Fruit fly (Drosophila melanogaster): ENCODE data around the gene CG31698.
A peak's percentile ranks its signal among the peaks of the same experiment; 100 is the strongest.

The CG31698 gene

DNA sequence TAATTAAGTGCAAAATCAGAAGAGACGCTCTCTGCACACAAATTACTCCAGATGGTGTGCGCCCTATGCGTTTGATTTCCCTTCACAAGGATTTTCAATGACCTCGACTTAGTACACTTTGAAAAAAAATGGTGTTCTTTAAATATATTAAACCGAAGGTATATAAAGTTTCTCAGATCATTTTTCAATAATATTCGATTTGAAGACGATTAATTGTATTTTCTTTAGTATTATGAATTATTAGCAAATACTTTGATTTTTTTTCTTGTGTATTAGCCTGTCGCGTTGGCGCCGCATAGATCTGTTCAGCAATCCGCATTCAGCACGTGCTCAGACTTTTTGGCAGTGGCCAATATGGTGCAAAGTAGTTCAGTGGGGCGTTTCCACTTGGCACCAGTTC is 45.8 kb downstream of the CG31698 start (continued):
- TF ChIP-seq E2f2 (GFP tag; IDR thresholded peaks at IDR 0.05) (no peak), prd (optimal IDR thresholded peaks at IDR 0.05) (no peak), prd (GFP tag; IDR thresholded peaks at IDR 0.05) (peak; percentile 48; the same call in 1 of the 3 replicates), CG13424 (tag; optimal IDR thresholded peaks at IDR 0.05) (peak; percentile 5), CG11560 (tag; IDR thresholded peaks at IDR 0.05) (no peak)

DNA sequence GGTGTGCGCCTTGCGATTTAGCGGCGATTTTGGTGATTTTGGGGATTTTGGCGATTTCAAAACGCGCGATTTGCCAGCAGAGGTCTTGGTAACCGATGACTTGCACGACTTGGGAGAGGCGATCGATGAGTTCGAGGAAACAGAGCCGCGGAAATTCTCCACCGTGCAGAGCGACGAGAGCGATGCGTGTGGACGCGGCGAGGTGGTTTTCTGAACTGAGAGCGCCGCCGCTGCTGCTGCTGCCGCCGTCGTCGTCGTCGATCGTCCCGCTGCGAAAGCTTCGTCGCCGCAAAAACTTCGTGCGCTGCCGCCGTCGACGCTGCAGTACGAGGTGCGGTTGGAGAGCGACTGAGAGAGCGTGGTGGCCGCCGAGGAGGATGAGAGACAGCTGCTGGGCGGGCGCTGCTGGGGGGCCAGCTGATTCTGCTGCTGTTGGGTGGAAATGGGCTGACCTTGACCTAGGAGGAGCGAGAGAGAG is 49.1 kb downstream of the CG31698 start:
- TF ChIP-seq CG6272 (GFP tag; IDR thresholded peaks at IDR 0.05), result 0 out of 2 replicates have a peak, but pooled peaks have one; percentile 16
- TF ChIP-seq CG13287 (GFP tag; IDR thresholded peaks at IDR 0.05; ENCODE audit: partially characterized antibody), result peak; percentile 53; the same call in 1 of the 2 replicates
- no peak for TF ChIP-seq vnd (GFP tag; IDR thresholded peaks at IDR 0.05; ENCODE audit: partially characterized antibody)
- TF ChIP-seq Hr78 (GFP tag; optimal IDR thresholded peaks at IDR 0.05), result peak in 1 of 2 experiments; percentile 61
- no peak for TF ChIP-seq hkb (optimal IDR thresholded peaks at IDR 0.05)
- TF ChIP-seq hkb (GFP tag; IDR thresholded peaks at IDR 0.05), result peak; percentile 39; the same call in 1 of the 2 replicates
- peak; percentile 13 for TF ChIP-seq Side (GFP tag; optimal IDR thresholded peaks at IDR 0.05)
- no peak for TF ChIP-seq sisA (GFP tag; IDR thresholded peaks at IDR 0.05)
- TF ChIP-seq Drgx (GFP tag; IDR thresholded peaks at IDR 0.05), result 0 out of 2 replicates have a peak, but pooled peaks have one; percentile 30
- peak in 1 of 2 experiments; percentile 10 for TF ChIP-seq dpn (GFP tag; optimal IDR thresholded peaks at IDR 0.05)
- no peak for TF ChIP-seq schlank (tag; optimal IDR thresholded peaks at IDR 0.05)
- peak; percentile 24 for TF ChIP-seq sens (GFP tag)
- TF ChIP-seq CG43689 (GFP tag; IDR thresholded peaks at IDR 0.05), result no peak
- TF ChIP-seq CG7963 (GFP tag; IDR thresholded peaks at IDR 0.05; ENCODE audit: partially characterized antibody), result 0 out of 3 replicates have a peak, but pooled peaks have one; percentile 13
- TF ChIP-seq CG8765 (GFP tag; IDR thresholded peaks at IDR 0.05), result no peak
- 0 out of 2 replicates have a peak, but pooled peaks have one; percentile 15 for TF ChIP-seq hbn (GFP tag; IDR thresholded peaks at IDR 0.05; ENCODE audit: partially characterized antibody)
- peak; percentile 93 for TF ChIP-seq Jarid2 (GFP tag; optimal IDR thresholded peaks at IDR 0.05)
- TF ChIP-seq CG18476 (GFP tag; optimal IDR thresholded peaks at IDR 0.05), result peak; percentile 70
- TF ChIP-seq Hand (GFP tag; optimal IDR thresholded peaks at IDR 0.05), result no peak
- 0 out of 2 replicates have a peak, but pooled peaks have one; percentile 10 for TF ChIP-seq dan (GFP tag; IDR thresholded peaks at IDR 0.05)
- TF ChIP-seq Adf1 (GFP tag; IDR thresholded peaks at IDR 0.05), result peak; percentile 99
- TF ChIP-seq lab (GFP tag; optimal IDR thresholded peaks at IDR 0.05), result peak; percentile 37
- TF ChIP-seq crol (GFP tag; IDR thresholded peaks at IDR 0.05), result peak; percentile 53
- peak; percentile 18; the same call in 1 of the 2 replicates for TF ChIP-seq vvl (GFP tag; IDR thresholded peaks at IDR 0.05)
- peak; percentile 26 for TF ChIP-seq Fer1 (GFP tag; optimal IDR thresholded peaks at IDR 0.05)
- peak in 1 of 2 experiments; percentile 67 for TF ChIP-seq crp (GFP tag; optimal IDR thresholded peaks at IDR 0.05)
- TF ChIP-seq sd (tag; optimal IDR thresholded peaks at IDR 0.05), result peak; percentile 35
- TF ChIP-seq GATAe (GFP tag; conservative IDR thresholded peaks at IDR 0.05), result no peak
- TF ChIP-seq sug (tag; optimal IDR thresholded peaks at IDR 0.05), result peak; percentile 99
- peak; percentile 30; the same call in 1 of the 2 replicates for TF ChIP-seq unc-4 (GFP tag; IDR thresholded peaks at IDR 0.05; ENCODE audit: partially characterized antibody)
- TF ChIP-seq HLH4C (GFP tag; IDR thresholded peaks at IDR 0.05; ENCODE audit: partially characterized antibody), result 0 out of 3 replicates have a peak, but pooled peaks have one; percentile 7
- TF ChIP-seq chm (GFP tag; IDR thresholded peaks at IDR 0.05), result peak; percentile 50; the same call in 1 of the 2 replicates
- peak; percentile 58; the same call in 1 of the 2 replicates for TF ChIP-seq Rfx (GFP tag; IDR thresholded peaks at IDR 0.05)
- peak; percentile 63; the same call in 2 of the 3 replicates for TF ChIP-seq ci (GFP tag; IDR thresholded peaks at IDR 0.05)
- peak; percentile 11; the same call in 1 of the 2 replicates for TF ChIP-seq slbo (GFP tag; IDR thresholded peaks at IDR 0.05)
- TF ChIP-seq eve (GFP tag; optimal IDR thresholded peaks at IDR 0.05), result no peak
- peak; percentile 28; the same call in 1 of the 3 replicates for TF ChIP-seq z (GFP tag; IDR thresholded peaks at IDR 0.05)
- no peak for TF ChIP-seq yki (optimal IDR thresholded peaks at IDR 0.05)
- TF ChIP-seq CG15514 (GFP tag; optimal IDR thresholded peaks at IDR 0.05), result peak; percentile 7
- TF ChIP-seq amos (GFP tag; IDR thresholded peaks at IDR 0.05; ENCODE audit: partially characterized antibody), result peak; percentile 44; the same call in 1 of the 2 replicates
- TF ChIP-seq Deaf1 (tag; optimal IDR thresholded peaks at IDR 0.05), result peak; percentile 95
- no peak for TF ChIP-seq CG6854 (GFP tag; optimal IDR thresholded peaks at IDR 0.05)
- TF ChIP-seq tna (GFP tag; IDR thresholded peaks at IDR 0.05; ENCODE audit: partially characterized antibody), result 0 out of 2 replicates have a peak, but pooled peaks have one; percentile 12

Measured in whole organism, embryonic.